Worm (Caenorhabditis elegans) whole organism, mixed stage, embryonic: ENCODE data around the gene C49A9.6.

Source experiments
- bed-3 ChIP-seq: fragments of 200-800 bp; sonication (Bioruptor generic); optimal IDR thresholded peaks from 3 replicates; lab custom pipeline; 2018; ENCODE audit warnings: mild to moderate bottlenecking, missing genetic modification characterization, moderate library complexity, missing compliant biosample characterization
- blmp-1 ChIP-seq: fragments of 150-350 bp; optimal IDR thresholded peaks from 2 replicates; lab custom pipeline; 2014; ENCODE audit warnings: missing biosample characterization, missing genetic modification characterization
- ceh-43 ChIP-seq: fragments of 200-800 bp; sonication (Bioruptor generic); optimal IDR thresholded peaks from 2 replicates; lab custom pipeline; 2018; ENCODE audit warnings: mild to moderate bottlenecking, missing genetic modification characterization, moderate library complexity, missing compliant biosample characterization
- ceh-83 ChIP-seq: fragments of 200-800 bp; sonication (Bioruptor generic); optimal IDR thresholded peaks from 2 replicates; lab custom pipeline; 2018; ENCODE audit warnings: mild to moderate bottlenecking, missing genetic modification characterization, missing compliant biosample characterization
- ces-1 ChIP-seq: fragments of 150-350 bp; optimal IDR thresholded peaks from 2 replicates; lab custom pipeline; 2014; ENCODE audit warnings: missing biosample characterization, missing genetic modification reagents, missing genetic modification characterization
- cnd-1 ChIP-seq: fragments of 200-800 bp; sonication (Bioruptor generic); optimal IDR thresholded peaks from 2 replicates; lab custom pipeline; 2018; ENCODE audit warnings: mild to moderate bottlenecking, missing genetic modification characterization, missing compliant biosample characterization
- drap-1 ChIP-seq: fragments of 200-800 bp; sonication (Bioruptor generic); optimal IDR thresholded peaks from 3 replicates; lab custom pipeline; 2018; ENCODE audit warnings: mild to moderate bottlenecking, missing genetic modification characterization, missing compliant biosample characterization
- elt-1 ChIP-seq: sonication (generic microtip); optimal IDR thresholded peaks from 2 replicates; lab custom pipeline; 2017; ENCODE audit warnings: missing genetic modification characterization, mild to moderate bottlenecking, missing compliant biosample characterization, antibody characterized with exemption, moderate library complexity, borderline replicate concordance; ENCODE audit not compliant: insufficient read depth
- elt-3 ChIP-seq: fragments of 150-350 bp; optimal IDR thresholded peaks from 2 replicates; lab custom pipeline; 2014; ENCODE audit warnings: missing biosample characterization, missing genetic modification characterization
- flh-1 ChIP-seq: fragments of 200-800 bp; sonication (Bioruptor generic); optimal IDR thresholded peaks from 2 replicates; lab custom pipeline; 2018; ENCODE audit warnings: mild to moderate bottlenecking, missing genetic modification characterization, moderate library complexity, missing compliant biosample characterization
- ham-2 ChIP-seq: fragments of 200-800 bp; sonication (Bioruptor generic); optimal IDR thresholded peaks from 2 replicates; lab custom pipeline; 2018; ENCODE audit warnings: mild to moderate bottlenecking, missing genetic modification characterization, missing compliant biosample characterization
- hlh-1 ChIP-seq: fragments of 150-350 bp; optimal IDR thresholded peaks from 2 replicates; lab custom pipeline; 2014; ENCODE audit warnings: missing biosample characterization, missing genetic modification reagents, missing genetic modification characterization
- lin-13 ChIP-seq: fragments of 150-350 bp; optimal IDR thresholded peaks from 2 replicates; lab custom pipeline; 2014; ENCODE audit warnings: missing biosample characterization, missing genetic modification characterization
- lin-32 ChIP-seq: fragments of 200-800 bp; sonication (Bioruptor generic); optimal IDR thresholded peaks from 2 replicates; lab custom pipeline; 2018; ENCODE audit warnings: mild to moderate bottlenecking, missing genetic modification characterization, missing compliant biosample characterization
- lsy-2 ChIP-seq: fragments of 150-350 bp; optimal IDR thresholded peaks from 2 replicates; lab custom pipeline; 2014; ENCODE audit warnings: missing biosample characterization, missing genetic modification characterization
- mab-5 ChIP-seq: fragments of 150-350 bp; optimal IDR thresholded peaks from 2 replicates; lab custom pipeline; 2014; ENCODE audit warnings: missing biosample characterization, missing genetic modification characterization
- nhr-12 ChIP-seq: fragments of 150-350 bp; optimal IDR thresholded peaks from 2 replicates; lab custom pipeline; 2014; ENCODE audit warnings: missing biosample characterization, missing genetic modification characterization
- nhr-2 ChIP-seq: fragments of 150-350 bp; optimal IDR thresholded peaks from 2 replicates; lab custom pipeline; 2014; ENCODE audit warnings: missing biosample characterization, missing genetic modification characterization
- nhr-237 ChIP-seq: fragments of 150-350 bp; optimal IDR thresholded peaks from 2 replicates; lab custom pipeline; 2014; ENCODE audit warnings: missing biosample characterization, missing genetic modification characterization
- nhr-28 ChIP-seq: fragments of 150-350 bp; optimal IDR thresholded peaks from 2 replicates; lab custom pipeline; 2014; ENCODE audit warnings: missing biosample characterization, missing genetic modification characterization
- nhr-76 ChIP-seq: sonication (generic microtip); optimal IDR thresholded peaks from 2 replicates; lab custom pipeline; 2017; ENCODE audit warnings: missing biosample characterization, missing genetic modification characterization
- pha-4 ChIP-seq: fragments of 150-350 bp; optimal IDR thresholded peaks from 2 replicates; lab custom pipeline; 2018; ENCODE audit warnings: missing biosample characterization, missing genetic modification reagents, missing genetic modification characterization
- sem-2 ChIP-seq: fragments of 200-800 bp; sonication (Bioruptor generic); optimal IDR thresholded peaks from 2 replicates; lab custom pipeline; 2018; ENCODE audit warnings: mild to moderate bottlenecking, missing genetic modification characterization, missing compliant biosample characterization
- sptf-1 ChIP-seq: sonication (generic microtip); optimal IDR thresholded peaks from 2 replicates; lab custom pipeline; 2017; ENCODE audit warnings: mild to moderate bottlenecking, missing genetic modification characterization, moderate library complexity, missing compliant biosample characterization
- unc-120 ChIP-seq: sonication (generic microtip); optimal IDR thresholded peaks from 2 replicates; lab custom pipeline; 2017; ENCODE audit warnings: missing genetic modification characterization, missing compliant biosample characterization; ENCODE audit not compliant: poor library complexity, severe bottlenecking
- unc-62 ChIP-seq: fragments of 150-350 bp; optimal IDR thresholded peaks from 2 replicates; lab custom pipeline; 2014; ENCODE audit warnings: missing biosample characterization, missing genetic modification reagents, missing genetic modification characterization
- zip-8 ChIP-seq: fragments of 150-350 bp; optimal IDR thresholded peaks from 2 replicates; lab custom pipeline; 2014; ENCODE audit warnings: missing biosample characterization, missing genetic modification characterization
- ztf-11 ChIP-seq: fragments of 150-350 bp; optimal IDR thresholded peaks from 2 replicates; lab custom pipeline; 2014; ENCODE audit warnings: missing biosample characterization, missing genetic modification characterization

The C49A9.6 gene

DNA sequence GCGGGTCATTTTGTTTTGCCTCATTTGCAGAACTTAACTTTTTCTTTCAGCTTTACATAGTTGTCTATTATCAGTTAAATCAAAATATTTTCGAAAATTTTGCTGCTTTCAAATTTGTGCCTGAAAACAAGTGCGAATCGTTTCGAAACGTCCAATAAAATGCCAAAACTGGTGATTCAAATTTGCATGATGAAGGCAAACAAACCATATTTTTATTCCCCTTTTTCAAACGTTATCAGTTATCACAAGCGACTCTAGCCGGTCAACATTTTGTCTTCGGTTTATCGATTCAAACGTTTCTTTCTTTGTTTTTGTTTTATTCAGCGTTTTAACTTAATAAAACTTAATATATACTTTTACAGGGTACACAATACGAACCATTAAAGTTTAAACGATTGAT lies at the start of gene C49A9.6, which contains the start of gene ugt-24:
Gene C49A9.6 (plus strand): TSS at position 363 of the 400 bp plus-strand sequence.
Gene ugt-24 (minus strand): TSS at position 147 of the 400 bp plus-strand sequence.
- TF ChIP-seq cnd-1 (tag; lab: Kevin White, UChicago): no peak
- no peak for TF ChIP-seq flh-1
- TF ChIP-seq sem-2 (GFP tag; lab: Kevin White, UChicago): no peak
- TF ChIP-seq ham-2 (GFP tag; lab: Kevin White, UChicago): no peak
- no peak for TF ChIP-seq nhr-76 (tag; lab: Kevin White, UChicago)
- no peak for TF ChIP-seq sptf-1 (tag; lab: Kevin White, UChicago)
- TF ChIP-seq ztf-11 (tag; lab: Kevin White, UChicago): no peak
- TF ChIP-seq zip-8: no peak
- TF ChIP-seq lsy-2 (tag; lab: Kevin White, UChicago): no peak

DNA sequence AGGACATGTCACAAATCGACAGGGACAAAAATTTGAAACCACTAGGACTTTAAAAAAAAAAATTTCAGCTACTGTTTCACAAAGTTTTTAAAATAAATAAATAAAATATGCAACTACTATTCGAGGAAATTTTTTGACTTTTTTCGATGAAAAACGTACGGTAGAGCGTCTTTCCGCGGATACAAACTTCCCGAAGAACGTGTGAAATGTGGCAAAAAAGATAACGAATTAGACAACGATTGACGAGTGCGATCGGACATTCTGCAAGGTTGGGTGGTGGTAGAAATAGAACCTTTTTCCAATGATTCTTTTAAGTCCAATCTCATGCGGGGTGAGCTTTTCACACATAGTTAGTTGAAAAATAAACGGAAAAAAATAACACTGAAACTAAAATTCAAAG lies 44.9 kb upstream of the C49A9.6 start:
- TF ChIP-seq nhr-12 (tag; lab: Kevin White, UChicago): no peak
- TF ChIP-seq zip-8: no peak
- TF ChIP-seq ztf-11 (tag; lab: Kevin White, UChicago): no peak
- no peak for TF ChIP-seq ces-1 (GFP tag; lab: Kevin White, UChicago)
- no peak for TF ChIP-seq elt-1
- no peak for TF ChIP-seq nhr-2
- TF ChIP-seq lin-32 (GFP tag; lab: Kevin White, UChicago): no peak
- no peak for TF ChIP-seq mab-5 (tag; lab: Kevin White, UChicago)
- TF ChIP-seq pha-4: no peak

DNA sequence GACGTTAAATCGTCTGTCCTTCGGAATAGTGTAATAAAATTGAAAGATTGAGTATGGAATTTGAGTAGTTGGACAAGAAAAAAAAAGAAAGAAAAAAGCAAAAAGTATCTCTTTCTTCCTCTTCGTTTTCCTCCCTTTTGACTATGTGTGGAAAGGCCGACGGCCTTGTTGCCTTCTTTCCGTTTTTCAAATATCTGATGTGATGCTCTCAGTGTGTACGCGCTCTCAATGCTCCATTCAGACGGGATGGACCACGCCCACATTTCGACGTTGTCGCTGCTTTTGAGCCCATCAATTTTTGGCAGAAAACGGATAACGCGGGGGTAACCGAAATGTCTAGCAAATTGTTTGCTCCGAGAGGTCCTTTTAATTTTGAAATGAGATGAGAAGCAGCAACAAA lies 37.8 kb upstream of the C49A9.6 start:
- TF ChIP-seq nhr-28: no peak
- TF ChIP-seq ces-1 (GFP tag; lab: Kevin White, UChicago): peak; percentile 12

DNA sequence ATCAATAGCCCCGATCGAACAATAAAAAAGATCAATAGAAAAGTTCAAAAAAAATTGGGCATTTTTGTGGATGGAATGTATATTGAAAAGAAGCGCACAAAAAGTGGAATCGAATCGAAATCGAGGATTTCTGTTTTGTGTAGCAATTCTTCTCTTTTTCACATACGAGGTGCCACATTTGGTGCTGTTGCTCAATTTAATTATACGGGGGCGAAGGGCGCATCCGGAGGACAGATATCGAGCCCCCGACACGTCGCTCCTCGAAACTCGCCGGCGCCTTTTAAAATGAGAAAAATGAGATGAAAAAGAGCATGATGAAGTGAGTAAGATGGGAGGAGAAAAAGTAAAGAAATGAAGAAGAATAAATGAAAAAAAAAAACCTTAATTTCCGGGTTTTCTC lies 33.4 kb upstream of the C49A9.6 start:
- TF ChIP-seq ces-1 (GFP tag; lab: Kevin White, UChicago) (peak; percentile 75), lin-32 (GFP tag; lab: Kevin White, UChicago) (no peak)
- TF ChIP-seq, all 35 proteins: peak for 1

DNA sequence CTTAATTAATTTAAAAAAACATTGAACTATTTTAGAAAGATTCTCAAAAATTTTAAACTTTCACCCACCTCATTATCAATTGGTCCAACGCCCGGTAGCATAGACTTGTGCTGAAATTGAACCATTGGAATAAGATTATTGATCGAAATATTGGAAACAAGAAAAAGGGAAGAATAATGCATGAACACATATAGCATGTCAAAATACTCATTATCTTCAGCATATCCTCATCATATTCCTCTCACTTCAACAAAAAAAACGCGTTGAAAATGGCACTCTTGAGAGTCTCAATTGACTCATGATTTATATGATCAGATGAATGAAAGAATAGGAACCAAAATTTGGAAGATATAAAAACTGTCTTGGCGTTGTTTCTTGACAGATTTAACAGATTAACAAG lies 27.0 kb upstream of the C49A9.6 start, which contains the start of gene unc-77:
Gene unc-77 (minus strand): TSS at position 101 of the 400 bp plus-strand sequence.
- TF ChIP-seq bed-3 (GFP tag; lab: Kevin White, UChicago): no peak
- no peak for TF ChIP-seq pha-4
- TF ChIP-seq nhr-237 (tag; lab: Kevin White, UChicago): no peak
- TF ChIP-seq lin-32 (GFP tag; lab: Kevin White, UChicago): no peak

DNA sequence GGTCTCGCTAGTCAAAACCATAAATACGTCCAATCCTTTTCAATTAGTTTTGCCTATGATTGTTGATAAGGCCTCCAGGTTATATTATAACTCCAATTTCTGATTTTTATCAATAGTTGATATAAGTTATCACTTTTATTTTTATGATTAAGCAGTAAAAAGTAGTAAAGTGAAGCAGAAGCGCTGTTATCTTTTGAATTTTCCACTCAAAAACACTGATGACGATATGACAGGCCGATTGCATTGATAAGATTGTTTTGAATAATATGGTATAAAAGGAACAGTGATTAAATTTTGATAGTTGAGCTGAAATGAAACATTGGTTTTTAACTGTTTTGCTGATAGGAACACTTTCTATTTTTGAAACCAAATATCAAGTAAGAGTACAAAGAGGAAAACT lies 25.2 kb upstream of the C49A9.6 start, which contains the start of gene asp-9:
Gene asp-9 (plus strand): TSS at position 312 of the 400 bp plus-strand sequence.
- no peak for TF ChIP-seq blmp-1
- no peak for TF ChIP-seq lin-13 (tag; lab: Kevin White, UChicago)
- TF ChIP-seq elt-3: no peak

DNA sequence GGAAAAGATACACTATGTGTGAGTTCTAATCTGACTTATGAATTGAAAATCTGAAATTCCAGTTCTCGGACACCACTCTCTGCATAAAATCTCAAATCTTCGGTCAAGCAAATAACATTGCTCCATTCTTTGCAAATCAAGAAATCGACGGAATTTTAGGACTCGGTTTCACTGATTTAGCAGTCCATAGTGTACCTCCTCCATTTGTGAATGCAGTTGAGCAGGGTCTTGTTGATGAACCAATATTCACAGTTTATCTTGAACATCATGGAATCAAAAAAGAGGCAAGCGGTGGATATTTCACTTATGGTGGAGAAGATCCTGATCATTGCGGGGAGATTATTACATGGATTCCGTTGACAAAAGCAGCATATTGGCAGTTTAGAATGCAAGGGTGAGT lies 23.6 kb upstream of the C49A9.6 start:
- TF ChIP-seq nhr-237 (tag; lab: Kevin White, UChicago) (no peak), nhr-76 (tag; lab: Kevin White, UChicago) (no peak), elt-1 (no peak), pha-4 (no peak), sptf-1 (tag; lab: Kevin White, UChicago) (no peak), ceh-83 (GFP tag; lab: Kevin White, UChicago) (no peak), lsy-2 (tag; lab: Kevin White, UChicago) (no peak), flh-1 (no peak), ham-2 (GFP tag; lab: Kevin White, UChicago) (no peak), mab-5 (tag; lab: Kevin White, UChicago) (no peak), nhr-2 (no peak), drap-1 (GFP tag; lab: Kevin White, UChicago) (no peak), zip-8 (no peak), ceh-43 (no peak), lin-13 (tag; lab: Kevin White, UChicago) (no peak), unc-62 (no peak), unc-120 (tag; lab: Kevin White, UChicago) (no peak), hlh-1 (no peak), sem-2 (GFP tag; lab: Kevin White, UChicago) (no peak)
